Worm (Caenorhabditis elegans) whole organism, mixed stage, embryonic: Measurements from ENCODE around the gene srxa-8.

Experiments used
- cnd-1 ChIP-seq: fragments of 200-800 bp; sonication (Bioruptor generic); optimal IDR thresholded peaks from 2 replicates; lab custom pipeline; 2018; ENCODE audit warnings: mild to moderate bottlenecking, missing genetic modification characterization, missing compliant biosample characterization
- elt-1 ChIP-seq: sonication (generic microtip); optimal IDR thresholded peaks from 2 replicates; lab custom pipeline; 2017; ENCODE audit warnings: missing genetic modification characterization, mild to moderate bottlenecking, missing compliant biosample characterization, antibody characterized with exemption, moderate library complexity, borderline replicate concordance; ENCODE audit not compliant: insufficient read depth
- mab-5 ChIP-seq: fragments of 150-350 bp; optimal IDR thresholded peaks from 2 replicates; lab custom pipeline; 2014; ENCODE audit warnings: missing biosample characterization, missing genetic modification characterization
- pha-4 ChIP-seq: fragments of 150-350 bp; optimal IDR thresholded peaks from 2 replicates; lab custom pipeline; 2018; ENCODE audit warnings: missing biosample characterization, missing genetic modification reagents, missing genetic modification characterization
- sem-2 ChIP-seq: fragments of 200-800 bp; sonication (Bioruptor generic); optimal IDR thresholded peaks from 2 replicates; lab custom pipeline; 2018; ENCODE audit warnings: mild to moderate bottlenecking, missing genetic modification characterization, missing compliant biosample characterization
- snpc-4 ChIP-seq: fragments of 150-350 bp; optimal IDR thresholded peaks from 2 replicates; lab custom pipeline; 2014; ENCODE audit warnings: missing biosample characterization, missing genetic modification characterization
- sptf-1 ChIP-seq: sonication (generic microtip); optimal IDR thresholded peaks from 2 replicates; lab custom pipeline; 2017; ENCODE audit warnings: mild to moderate bottlenecking, missing genetic modification characterization, moderate library complexity, missing compliant biosample characterization
- unc-39 ChIP-seq: fragments of 150-350 bp; optimal IDR thresholded peaks from 2 replicates; lab custom pipeline; 2014; ENCODE audit warnings: missing biosample characterization, missing genetic modification characterization
- unc-62 ChIP-seq: fragments of 150-350 bp; optimal IDR thresholded peaks from 2 replicates; lab custom pipeline; 2014; ENCODE audit warnings: missing biosample characterization, missing genetic modification reagents, missing genetic modification characterization
- zip-8 ChIP-seq: fragments of 150-350 bp; optimal IDR thresholded peaks from 2 replicates; lab custom pipeline; 2014; ENCODE audit warnings: missing biosample characterization, missing genetic modification characterization
- ztf-11 ChIP-seq: fragments of 150-350 bp; optimal IDR thresholded peaks from 2 replicates; lab custom pipeline; 2014; ENCODE audit warnings: missing biosample characterization, missing genetic modification characterization

DNA sequence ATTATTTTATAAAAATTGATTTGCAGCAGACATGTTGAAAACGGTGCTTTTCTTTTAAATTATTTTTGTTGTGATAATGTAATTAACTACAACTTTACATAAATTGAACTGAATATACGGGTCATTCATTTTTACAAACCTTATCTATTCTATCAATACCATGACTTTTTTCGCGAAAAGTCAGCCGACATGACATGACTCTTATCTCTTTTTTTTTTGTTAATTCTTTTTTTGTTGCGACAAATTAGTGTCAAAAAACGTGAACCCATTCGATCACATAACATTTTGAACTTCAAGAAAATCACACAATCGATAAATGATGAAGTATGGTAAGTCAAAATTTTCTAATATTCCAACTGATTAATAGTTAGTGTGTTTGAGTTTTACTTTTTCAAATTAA is 19.4 kb upstream of the srxa-8 start, which contains the start of gene sir-2.2:
- TF ChIP-seq snpc-4 (tag; lab: Kevin White, UChicago) (no peak), zip-8 (tag; lab: Kevin White, UChicago) (no peak), pha-4 (no peak), unc-39 (tag; lab: Kevin White, UChicago) (no peak), unc-62 (no peak), cnd-1 (tag; lab: Kevin White, UChicago) (no peak), elt-1 (tag; lab: Kevin White, UChicago) (no peak), ztf-11 (no peak), mab-5 (tag; lab: Kevin White, UChicago) (no peak), sptf-1 (tag; lab: Kevin White, UChicago) (no peak), sem-2 (GFP tag; lab: Kevin White, UChicago) (no peak)
